Worm (Caenorhabditis elegans): Measurements from ENCODE around the gene W02F12.8.

W02F12.8 gene

DNA sequence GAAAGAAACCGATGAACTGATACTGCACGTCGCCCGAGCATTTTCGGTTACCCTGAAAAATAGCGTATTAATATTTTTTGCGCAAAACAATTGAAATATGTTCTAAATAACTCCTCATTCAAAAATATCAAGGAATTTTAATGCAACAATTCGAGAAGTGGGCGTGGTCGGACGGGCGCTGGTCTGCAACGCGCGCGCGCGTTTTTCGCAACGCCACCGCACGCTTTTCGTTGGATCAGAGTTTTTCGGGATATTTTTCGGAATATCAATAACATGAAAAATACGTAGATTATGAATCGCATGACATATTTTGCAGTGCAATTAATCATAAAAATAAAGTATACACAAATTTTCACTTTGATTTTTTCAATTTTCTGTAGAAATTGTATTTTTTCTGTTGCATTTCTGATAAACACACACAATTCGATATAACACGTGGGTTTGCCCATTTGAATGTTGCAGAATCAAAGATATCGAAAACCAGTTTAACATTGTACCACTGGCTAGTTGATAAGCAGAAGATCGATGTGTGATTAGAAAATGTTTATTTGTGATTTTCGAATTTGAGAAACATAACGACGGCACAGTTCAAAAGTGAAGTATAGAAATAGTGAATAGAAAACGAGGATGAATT lies 14.6 kb upstream of the W02F12.8 start, which contains the start of gene dlst-1 (continued):
- TF ChIP-seq repo-1 (tag; optimal IDR thresholded peaks at IDR 0.05) (peak; percentile 65), tbp1 (GFP tag; optimal IDR thresholded peaks at IDR 0.05) (peak; percentile 36), lin-40 (tag; optimal IDR thresholded peaks at IDR 0.05) (peak; percentile 50), mes-4 (tag; optimal IDR thresholded peaks at IDR 0.05) (no peak), F52B5.7 (tag; optimal IDR thresholded peaks at IDR 0.05) (peak; percentile 10), nfya-1 (tag; optimal IDR thresholded peaks at IDR 0.05; ENCODE audit: borderline replicate concordance, insufficient read depth) (no peak), lin-54 (GFP tag; optimal IDR thresholded peaks at IDR 0.05) (peak; percentile 47), fkh-3 (tag; optimal IDR thresholded peaks at IDR 0.05) (no peak), F22D6.2 (tag; optimal IDR thresholded peaks at IDR 0.05) (no peak), nfya-2 (GFP tag; IDR thresholded peaks at IDR 0.05) (no peak), F57C9.4 (tag; optimal IDR thresholded peaks at IDR 0.05) (no peak), T07F8.4 (tag; optimal IDR thresholded peaks at IDR 0.05) (no peak), Y56A3A.18 (GFP tag; IDR thresholded peaks at IDR 0.05) (no peak), pha-4 (tag; optimal IDR thresholded peaks at IDR 0.05) (no peak), ztf-25 (GFP tag; IDR thresholded peaks at IDR 0.05) (no peak), somi-1 (GFP tag; optimal IDR thresholded peaks at IDR 0.05) (peak; percentile 8), B0019.2 (GFP tag; conservative IDR thresholded peaks at IDR 0.05) (no peak), F37B4.10 (GFP tag; IDR thresholded peaks at IDR 0.05) (no peak), C06A6.2 (GFP tag; conservative IDR thresholded peaks at IDR 0.05) (no peak), ceh-40 (GFP tag; IDR thresholded peaks at IDR 0.05) (0 out of 2 replicates have a peak, but pooled peaks have one; percentile 5), ztf-18 (tag; optimal IDR thresholded peaks at IDR 0.05) (peak; percentile 17), K12H6.12 (tag; optimal IDR thresholded peaks at IDR 0.05) (no peak), Y53G8AR.9 (GFP tag; conservative IDR thresholded peaks at IDR 0.05) (no peak), lsl-1 (GFP tag; optimal IDR thresholded peaks at IDR 0.05) (peak; percentile 48), ZK185.1 (tag; optimal IDR thresholded peaks at IDR 0.05; ENCODE audit: poor library complexity, severe bottlenecking) (no peak), nhr-90 (tag; optimal IDR thresholded peaks at IDR 0.05) (no peak), ztf-3 (GFP tag; optimal IDR thresholded peaks at IDR 0.05) (no peak), xnd-1 (tag; optimal IDR thresholded peaks at IDR 0.05) (peak; percentile 49), hmg-1.2 (GFP tag; IDR thresholded peaks at IDR 0.05) (0 out of 2 replicates have a peak, but pooled peaks have one; percentile 21), F33H1.4 (GFP tag; IDR thresholded peaks at IDR 0.05) (0 out of 2 replicates have a peak, but pooled peaks have one; percentile 23), madf-6 (GFP tag; IDR thresholded peaks at IDR 0.05) (peak; percentile 77), bed-2 (GFP tag; IDR thresholded peaks at IDR 0.05) (no peak), nhr-80 (tag; optimal IDR thresholded peaks at IDR 0.05) (peak; percentile 12), ztf-26 (tag; optimal IDR thresholded peaks at IDR 0.05) (peak; percentile 57), atf-7 (tag; optimal IDR thresholded peaks at IDR 0.05) (no peak), B0336.3 (GFP tag; IDR thresholded peaks at IDR 0.05) (peak; percentile 72; the same call in 1 of the 2 replicates), bed-1 (GFP tag; IDR thresholded peaks at IDR 0.05) (no peak), unc-62 (GFP tag; optimal IDR thresholded peaks at IDR 0.05) (no peak), hmg-20 (GFP tag; IDR thresholded peaks at IDR 0.05) (no peak), lsy-27 (tag; optimal IDR thresholded peaks at IDR 0.05; ENCODE audit: borderline replicate concordance, insufficient read depth) (no peak), zfh-2 (GFP tag; conservative IDR thresholded peaks at IDR 0.05) (peak; percentile 57; the same call in 1 of the 2 replicates), chd-7 (tag; optimal IDR thresholded peaks at IDR 0.05) (no peak), snpc-4 (GFP tag; optimal IDR thresholded peaks at IDR 0.05) (peak; percentile 3), snpc-4 (tag; optimal IDR thresholded peaks at IDR 0.05) (peak in 2 of 4 experiments; percentile 45 to 50), him-1 (tag; optimal IDR thresholded peaks at IDR 0.05) (peak; percentile 35), pbrm-1 (GFP tag; IDR thresholded peaks at IDR 0.05) (peak; percentile 39; the same call in 1 of the 2 replicates), hrde-1 (tag; optimal IDR thresholded peaks at IDR 0.05; ENCODE audit: borderline replicate concordance) (no peak), B0035.1 (tag; optimal IDR thresholded peaks at IDR 0.05) (no peak)

Measured in whole organism, young adult.